Worm (Caenorhabditis elegans): ENCODE results near the gene arrd-6.

DNA sequence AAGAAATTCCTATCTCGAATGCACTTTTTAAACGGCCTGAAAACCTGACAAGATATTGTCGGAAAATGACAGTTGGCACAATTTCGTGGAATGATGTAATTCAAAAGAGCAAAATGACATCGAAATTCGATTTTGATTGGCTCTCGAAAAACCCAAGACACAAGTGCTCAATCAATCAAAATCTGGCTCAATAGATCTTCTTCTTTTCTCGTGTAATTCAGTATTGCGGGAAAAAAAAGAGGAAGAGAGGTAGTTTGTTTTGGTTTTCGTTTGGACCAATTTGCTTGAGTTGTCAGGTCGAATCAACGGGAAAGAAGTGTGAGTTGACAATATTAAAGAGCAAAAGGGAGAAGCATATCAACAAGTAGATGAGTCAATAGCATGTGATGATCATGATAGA, 6.8 kb upstream of the arrd-6 start:
- TF ChIP-seq pqm-1 (tag; optimal IDR thresholded peaks at IDR 0.05) = no peak
- TF ChIP-seq jun-1 (tag; optimal IDR thresholded peaks at IDR 0.05) = no peak
- no peak for TF ChIP-seq fkh-10 (GFP tag; optimal IDR thresholded peaks at IDR 0.05)
- no peak for TF ChIP-seq nhr-237 (tag; optimal IDR thresholded peaks at IDR 0.05)
- no peak for TF ChIP-seq aly-2 (tag; optimal IDR thresholded peaks at IDR 0.05)
- no peak for TF ChIP-seq snpc-4 (tag; optimal IDR thresholded peaks at IDR 0.05)
- no peak for TF ChIP-seq ceh-82 (tag; optimal IDR thresholded peaks at IDR 0.05)
- TF ChIP-seq ceh-28 (tag; optimal IDR thresholded peaks at IDR 0.05) = no peak

Measured in whole organism, L3 larva.